Worm (Caenorhabditis elegans): ENCODE results near the gene cdk-11.1.

DNA sequence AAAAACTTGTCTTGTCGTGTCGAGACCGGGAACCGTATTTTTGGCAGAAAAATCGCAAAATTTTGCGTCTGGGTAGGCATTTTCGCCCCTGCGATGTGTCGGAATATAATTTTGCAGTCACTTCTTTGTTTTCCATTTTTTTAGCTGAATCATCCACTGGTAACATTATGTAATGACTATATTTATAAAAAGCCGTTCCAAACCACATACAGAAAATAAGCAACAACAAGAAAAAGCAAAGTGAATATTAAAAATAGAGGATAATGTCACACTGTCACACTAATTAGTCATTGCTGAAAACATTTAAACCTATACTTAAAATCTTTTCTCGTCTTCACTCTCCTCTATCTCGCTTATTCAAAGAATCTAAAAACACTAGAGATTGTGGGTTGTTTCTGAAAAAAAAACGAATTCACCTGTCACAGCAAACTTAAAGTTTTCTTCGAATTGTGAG is 10.3 kb downstream of the cdk-11.1 start, which contains the start of gene sre-1:
- TF ChIP-seq ama-1 (optimal IDR thresholded peaks at IDR 0.05) (no peak), nhr-28 (tag; optimal IDR thresholded peaks at IDR 0.05) (no peak), hlh-30 (tag; optimal IDR thresholded peaks at IDR 0.05; ENCODE audit: insufficient read depth) (no peak), nhr-25 (tag; optimal IDR thresholded peaks at IDR 0.05; ENCODE audit: borderline replicate concordance, insufficient read depth) (no peak), ceh-82 (tag; optimal IDR thresholded peaks at IDR 0.05) (no peak), nhr-10 (tag; optimal IDR thresholded peaks at IDR 0.05) (no peak), aha-1 (tag) (no peak), nhr-77 (tag; optimal IDR thresholded peaks at IDR 0.05) (no peak), ZK546.5 (tag; optimal IDR thresholded peaks at IDR 0.05) (no peak), unc-62 (GFP tag; optimal IDR thresholded peaks at IDR 0.05 in 1 of 2) (no peak), unc-62 (tag; optimal IDR thresholded peaks at IDR 0.05) (no peak)
